Worm (Caenorhabditis elegans) whole organism, L3 larva: Measurements from ENCODE around the gene glb-10.

Source experiments
- ceh-9 ChIP-seq: sonication (generic microtip); optimal IDR thresholded peaks from 2 replicates; lab custom pipeline; 2018; ENCODE audit warnings: missing biosample characterization, missing genetic modification characterization
- daf-12 ChIP-seq: fragments of 150-350 bp; optimal IDR thresholded peaks from 2 replicates; lab custom pipeline; 2014; ENCODE audit warnings: missing biosample characterization, missing genetic modification reagents, missing genetic modification characterization
- elt-1 ChIP-seq: fragments of 150-350 bp; optimal IDR thresholded peaks from 2 replicates; lab custom pipeline; 2014; ENCODE audit warnings: missing biosample characterization, missing genetic modification characterization
- elt-3 ChIP-seq, 3 experiments: fragments of 150-350 bp in 1 of 3; sonication (generic microtip) in 2 of 3; optimal IDR thresholded peaks; 2 replicates in 2 of 3; 4 replicates in 1 of 3; lab custom pipeline; 2014 to 2017; ENCODE audit warnings: missing biosample characterization in 3 of 3, missing genetic modification characterization in 3 of 3
- nhr-11 ChIP-seq: fragments of 150-350 bp; optimal IDR thresholded peaks from 2 replicates; lab custom pipeline; 2014; ENCODE audit warnings: missing biosample characterization, missing genetic modification characterization
- nhr-25 ChIP-seq: sonication (generic microtip); optimal IDR thresholded peaks from 2 replicates; lab custom pipeline; 2017; ENCODE audit warnings: missing biosample characterization, missing genetic modification characterization
- nhr-76 ChIP-seq: fragments of 150-350 bp; sonication (generic microtip); optimal IDR thresholded peaks from 5 replicates; lab custom pipeline; 2014; ENCODE audit warnings: missing biosample characterization, missing genetic modification characterization
- snpc-4 ChIP-seq: fragments of 150-350 bp; optimal IDR thresholded peaks from 2 replicates; lab custom pipeline; 2014; ENCODE audit warnings: missing biosample characterization, missing genetic modification characterization
- unc-39 ChIP-seq: sonication (generic microtip); optimal IDR thresholded peaks from 4 replicates; lab custom pipeline; 2017; ENCODE audit warnings: missing biosample characterization, missing genetic modification characterization
- ztf-11 ChIP-seq: fragments of 150-350 bp; optimal IDR thresholded peaks from 2 replicates; lab custom pipeline; 2014; ENCODE audit warnings: missing biosample characterization, missing genetic modification characterization

- TF ChIP-seq ztf-11 (no peak), elt-3 (tag; optimal IDR thresholded peaks at IDR 0.05; lab: Kevin White, UChicago) (no peak), snpc-4 (tag; lab: Kevin White, UChicago) (no peak), unc-39 (tag; lab: Kevin White, UChicago) (no peak), ceh-9 (tag; lab: Kevin White, UChicago) (no peak), elt-1 (tag; lab: Kevin White, UChicago) (no peak), daf-12 (tag; lab: Kevin White, UChicago) (no peak), nhr-76 (tag; lab: Kevin White, UChicago) (no peak), nhr-25 (no peak), nhr-11 (tag; lab: Kevin White, UChicago) (no peak)
Measured at ce11 chrII:6322081-6322480, 13.0 kb upstream of the glb-10 start.
